Worm (Caenorhabditis elegans) whole organism, mixed stage, embryonic: ENCODE measurements around the gene F14E5.8.

Experiments used
- lin-13 ChIP-seq: fragments of 150-350 bp; optimal IDR thresholded peaks from 2 replicates; lab custom pipeline; 2014; ENCODE audit warnings: missing biosample characterization, missing genetic modification characterization
- mep-1 ChIP-seq: fragments of 150-350 bp; optimal IDR thresholded peaks from 2 replicates; lab custom pipeline; 2017; ENCODE audit warnings: missing biosample characterization, missing genetic modification reagents, missing genetic modification characterization, inconsistent platforms
- nhr-12 ChIP-seq: fragments of 150-350 bp; optimal IDR thresholded peaks from 2 replicates; lab custom pipeline; 2014; ENCODE audit warnings: missing biosample characterization, missing genetic modification characterization
- snpc-4 ChIP-seq: fragments of 150-350 bp; optimal IDR thresholded peaks from 2 replicates; lab custom pipeline; 2014; ENCODE audit warnings: missing biosample characterization, missing genetic modification characterization

DNA sequence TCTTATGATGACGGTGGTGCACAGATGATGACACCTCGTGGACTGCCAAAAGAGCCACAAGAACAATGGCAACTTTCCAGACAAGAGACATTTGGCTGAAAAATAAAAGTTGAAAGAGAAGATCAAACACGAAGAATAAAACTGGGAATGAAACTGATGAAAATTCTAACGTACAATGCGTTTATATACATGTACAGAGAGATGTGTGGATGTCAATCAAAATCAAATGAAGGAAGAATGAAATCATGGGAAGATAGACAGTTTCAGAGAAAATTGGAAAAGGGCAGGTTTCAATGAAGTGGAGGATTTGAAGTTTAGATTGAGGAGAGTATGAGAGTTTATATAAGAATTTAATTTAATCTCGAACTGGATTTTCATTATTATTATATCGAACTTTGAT lies 20.8 kb upstream of the F14E5.8 start, which contains the start of gene dod-23:
- TF ChIP-seq lin-13 (tag; lab: Kevin White, UChicago) (no peak), snpc-4 (tag; lab: Kevin White, UChicago) (no peak), mep-1 (no peak), nhr-12 (no peak)
